Fruit fly (Drosophila melanogaster) whole organism, embryonic: ENCODE measurements around the gene Nxf3.
A peak's percentile ranks its signal among the peaks of the same experiment; 100 is the strongest.

Experiments used
- Antp ChIP-seq: fragments of 200-800 bp; sonication (Bioruptor generic); optimal IDR thresholded peaks from 3 replicates; lab custom pipeline; 2016; ENCODE audit warnings: missing biosample characterization, missing genetic modification characterization
- B-H1 ChIP-seq: fragments of 200-800 bp; sonication (Bioruptor generic); IDR thresholded peaks from 3 replicates; pipeline ENCODE4 v1.3.6; 2022; ENCODE audit warnings: missing biosample characterization, missing genetic modification characterization
- CG10147 ChIP-seq: fragments of 200-800 bp; sonication (Bioruptor generic); optimal IDR thresholded peaks from 2 replicates; lab custom pipeline; 2019; ENCODE audit warnings: missing biosample characterization, mild to moderate bottlenecking, missing genetic modification characterization, moderate library complexity
- CG10979 ChIP-seq: fragments of 200-800 bp; sonication (Bioruptor generic); optimal IDR thresholded peaks from 2 replicates; lab custom pipeline; 2018; ENCODE audit warnings: missing biosample characterization, mild to moderate bottlenecking, missing genetic modification characterization, moderate library complexity
- CG12236 ChIP-seq: fragments of 200-800 bp; sonication (Bioruptor generic); optimal IDR thresholded peaks from 2 replicates; lab custom pipeline; 2016; ENCODE audit warnings: missing biosample characterization, missing genetic modification characterization
- CG1233 ChIP-seq: fragments of 200-800 bp; sonication (Bioruptor generic); optimal IDR thresholded peaks from 4 replicates; lab custom pipeline; 2018; ENCODE audit warnings: missing biosample characterization, mild to moderate bottlenecking, missing genetic modification characterization
- CG12744 ChIP-seq: fragments of 200-800 bp; sonication (Bioruptor generic); optimal IDR thresholded peaks from 2 replicates; lab custom pipeline; 2016; ENCODE audit warnings: missing biosample characterization, missing genetic modification characterization
- CG13624 ChIP-seq: fragments of 200-800 bp; sonication (Bioruptor generic); optimal IDR thresholded peaks from 2 replicates; lab custom pipeline; 2016; ENCODE audit warnings: missing biosample characterization, missing genetic modification characterization
- CG14667 ChIP-seq: fragments of 200-800 bp; sonication (Bioruptor generic); IDR thresholded peaks from 2 replicates; pipeline ENCODE4 v1.3.6; 2022; ENCODE audit warnings: missing biosample characterization, missing genetic modification characterization
- CG14860 ChIP-seq: fragments of 200-800 bp; sonication (Bioruptor generic); IDR thresholded peaks from 3 replicates; pipeline ENCODE4 v1.3.6; 2022; ENCODE audit warnings: missing biosample characterization, missing genetic modification characterization; ENCODE audit not compliant: partially characterized antibody
- CG17186 ChIP-seq: fragments of 200-800 bp; sonication (Bioruptor generic); optimal IDR thresholded peaks from 3 replicates; lab custom pipeline; 2017; ENCODE audit warnings: missing biosample characterization, missing genetic modification reagents, missing genetic modification characterization
- CG2202 ChIP-seq: fragments of 200-800 bp; sonication (Bioruptor generic); optimal IDR thresholded peaks from 2 replicates; lab custom pipeline; 2018; ENCODE audit warnings: missing biosample characterization, mild to moderate bottlenecking, missing genetic modification characterization
- CG3726 ChIP-seq: fragments of 200-800 bp; sonication (Bioruptor generic); IDR thresholded peaks from 3 replicates; pipeline ENCODE4, ENCODE4 v1.3.6; 2022; ENCODE audit warnings: missing biosample characterization, missing genetic modification characterization
- CG4404 ChIP-seq: fragments of 200-800 bp; sonication (Bioruptor generic); IDR thresholded peaks from 2 replicates; pipeline ENCODE4 v1.3.6; 2022; ENCODE audit warnings: missing biosample characterization, missing genetic modification characterization
- CG6683 ChIP-seq: fragments of 200-800 bp; sonication (Bioruptor generic); optimal IDR thresholded peaks from 2 replicates; lab custom pipeline; 2017; ENCODE audit warnings: missing biosample characterization, mild to moderate bottlenecking, missing genetic modification characterization, missing genetic modification reagents
- CG7372 ChIP-seq: fragments of 200-800 bp; sonication (Bioruptor generic); IDR thresholded peaks from 2 replicates; pipeline ENCODE4 v1.3.6; 2022; ENCODE audit warnings: missing biosample characterization, missing genetic modification characterization
- CG9797 ChIP-seq: fragments of 200-800 bp; sonication (Bioruptor generic); optimal IDR thresholded peaks from 3 replicates; lab custom pipeline; 2018; ENCODE audit warnings: missing biosample characterization, mild to moderate bottlenecking, missing genetic modification characterization
- CrebB ChIP-seq: fragments of 200-800 bp; sonication (Bioruptor generic); optimal IDR thresholded peaks from 3 replicates; lab custom pipeline; 2018; ENCODE audit warnings: missing biosample characterization, mild to moderate bottlenecking, missing genetic modification characterization
- Drgx ChIP-seq: fragments of 200-800 bp; sonication (Bioruptor generic); IDR thresholded peaks from 2 replicates; pipeline ENCODE4 v1.3.6; 2022; ENCODE audit warnings: missing biosample characterization, missing genetic modification characterization
- GATAe ChIP-seq: fragments of 200-800 bp; sonication (Bioruptor generic); conservative IDR thresholded peaks from 2 replicates; pipeline ENCODE4 v1.3.6; 2022; ENCODE audit warnings: missing biosample characterization, missing genetic modification characterization
- Gsc ChIP-seq: fragments of 200-800 bp; sonication (Bioruptor generic); IDR thresholded peaks from 2 replicates; pipeline ENCODE4 v1.3.6; 2022; ENCODE audit warnings: missing biosample characterization, missing genetic modification characterization
- Lim3 ChIP-seq: fragments of 200-800 bp; sonication (Bioruptor generic); IDR thresholded peaks from 2 replicates; pipeline ENCODE4 v1.3.6; 2022; ENCODE audit warnings: missing biosample characterization, missing genetic modification characterization
- Mad ChIP-seq: fragments of 200-800 bp; sonication (Bioruptor generic); optimal IDR thresholded peaks from 2 replicates; lab custom pipeline; 2016; ENCODE audit warnings: missing biosample characterization, missing genetic modification characterization
- NfI ChIP-seq: fragments of 200-800 bp; sonication (Bioruptor generic); optimal IDR thresholded peaks from 3 replicates; lab custom pipeline; 2018; ENCODE audit warnings: missing biosample characterization, mild to moderate bottlenecking, missing genetic modification characterization, moderate library complexity
- Optix ChIP-seq: fragments of 200-800 bp; sonication (Bioruptor generic); IDR thresholded peaks from 3 replicates; pipeline ENCODE4 v1.3.6; 2022; ENCODE audit warnings: missing biosample characterization, missing genetic modification characterization
- Sox100B ChIP-seq: fragments of 200-800 bp; sonication (Bioruptor generic); optimal IDR thresholded peaks from 3 replicates; lab custom pipeline; 2018; ENCODE audit warnings: missing biosample characterization, mild to moderate bottlenecking, missing genetic modification characterization
- amos ChIP-seq: fragments of 200-800 bp; sonication (Bioruptor generic); IDR thresholded peaks from 2 replicates; pipeline ENCODE4 v1.3.6; 2022; ENCODE audit warnings: missing biosample characterization, missing genetic modification characterization; ENCODE audit not compliant: partially characterized antibody
- bab2 ChIP-seq: fragments of 200-800 bp; sonication (Bioruptor generic); optimal IDR thresholded peaks from 2 replicates; lab custom pipeline; 2016; ENCODE audit warnings: missing biosample characterization, missing genetic modification characterization
- bigmax ChIP-seq: fragments of 200-800 bp; sonication (Bioruptor generic); optimal IDR thresholded peaks from 2 replicates; lab custom pipeline; 2018; ENCODE audit warnings: missing biosample characterization, mild to moderate bottlenecking, missing genetic modification characterization
- btn ChIP-seq: fragments of 200-800 bp; sonication (Bioruptor generic); optimal IDR thresholded peaks from 2 replicates; lab custom pipeline; 2016; ENCODE audit warnings: missing biosample characterization, missing genetic modification characterization
- chn ChIP-seq: fragments of 200-800 bp; sonication (Bioruptor generic); optimal IDR thresholded peaks from 2 replicates; lab custom pipeline; 2016; ENCODE audit warnings: missing biosample characterization, missing genetic modification characterization
- cwo ChIP-seq: fragments of 200-800 bp; sonication (Bioruptor generic); optimal IDR thresholded peaks from 3 replicates; lab custom pipeline; 2017; ENCODE audit warnings: missing biosample characterization, missing genetic modification characterization, mild to moderate bottlenecking, moderate library complexity, missing genetic modification reagents
- danr ChIP-seq: fragments of 200-800 bp; sonication (Bioruptor generic); IDR thresholded peaks from 2 replicates; pipeline ENCODE4 v1.3.6; 2022; ENCODE audit warnings: missing biosample characterization, missing genetic modification characterization
- ems ChIP-seq: fragments of 200-800 bp; sonication (Bioruptor generic); optimal IDR thresholded peaks from 3 replicates; lab custom pipeline; 2016; ENCODE audit warnings: missing biosample characterization, missing genetic modification characterization
- eve ChIP-seq, 2 experiments: fragments of >200 bp; optimal IDR thresholded peaks; 2 replicates each; lab custom pipeline; 2017; ENCODE audit warnings: missing biosample characterization in 2 of 2, missing genetic modification characterization in 2 of 2
- fd102C ChIP-seq: fragments of 200-800 bp; sonication (Bioruptor generic); optimal IDR thresholded peaks from 2 replicates; lab custom pipeline; 2018; ENCODE audit warnings: missing biosample characterization, mild to moderate bottlenecking, missing genetic modification characterization, moderate library complexity
- ham ChIP-seq: fragments of 200-800 bp; sonication (Bioruptor generic); IDR thresholded peaks from 2 replicates; pipeline ENCODE4 v1.3.6; 2022; ENCODE audit warnings: missing biosample characterization, missing genetic modification characterization
- inv ChIP-seq: fragments of 200-800 bp; sonication (Bioruptor generic); IDR thresholded peaks from 2 replicates; pipeline ENCODE4 v1.3.6; 2022; ENCODE audit warnings: missing biosample characterization, missing genetic modification characterization; ENCODE audit not compliant: partially characterized antibody
- jigr1 ChIP-seq: fragments of 200-800 bp; sonication (Bioruptor generic); IDR thresholded peaks from 3 replicates; pipeline ENCODE4 v1.3.6; 2022; ENCODE audit warnings: missing biosample characterization, missing genetic modification characterization
- ken ChIP-seq: fragments of 200-800 bp; sonication (Bioruptor generic); IDR thresholded peaks from 3 replicates; pipeline ENCODE4 v1.3.6; 2022; ENCODE audit warnings: missing biosample characterization, missing genetic modification characterization
- mirr ChIP-seq: fragments of 200-800 bp; sonication (Bioruptor generic); optimal IDR thresholded peaks from 3 replicates; lab custom pipeline; 2018; ENCODE audit warnings: missing biosample characterization, mild to moderate bottlenecking, missing genetic modification characterization
- otp ChIP-seq: fragments of 200-800 bp; sonication (Bioruptor generic); IDR thresholded peaks from 3 replicates; pipeline ENCODE4, ENCODE4 v1.3.6; 2022; ENCODE audit warnings: missing biosample characterization, missing genetic modification characterization
- phol ChIP-seq: fragments of 200-800 bp; sonication (Bioruptor generic); optimal IDR thresholded peaks from 3 replicates; lab custom pipeline; 2018; ENCODE audit warnings: missing biosample characterization, mild to moderate bottlenecking, missing genetic modification characterization, moderate library complexity
- sens-2 ChIP-seq: fragments of 200-800 bp; sonication (Bioruptor generic); IDR thresholded peaks from 2 replicates; pipeline ENCODE4 v1.3.6; 2022; ENCODE audit warnings: missing biosample characterization, missing genetic modification characterization
- sima ChIP-seq: fragments of 200-800 bp; sonication (Bioruptor generic); optimal IDR thresholded peaks from 2 replicates; lab custom pipeline; 2016; ENCODE audit warnings: missing biosample characterization, missing genetic modification characterization
- slbo ChIP-seq: fragments of 200-800 bp; sonication (Bioruptor generic); IDR thresholded peaks from 2 replicates; pipeline ENCODE4 v1.3.6; 2022; ENCODE audit warnings: missing biosample characterization, missing genetic modification characterization
- twi ChIP-seq: fragments of 200-800 bp; optimal IDR thresholded peaks from 2 replicates; lab custom pipeline; 2019; ENCODE audit warnings: missing biosample characterization, mild to moderate bottlenecking, missing genetic modification characterization, moderate library complexity
- wdn ChIP-seq: fragments of 200-800 bp; sonication (Bioruptor generic); IDR thresholded peaks from 2 replicates; pipeline ENCODE4 v1.3.6; 2022; ENCODE audit warnings: missing biosample characterization, missing genetic modification characterization
- wor ChIP-seq: fragments of 200-800 bp; sonication (Bioruptor generic); IDR thresholded peaks from 2 replicates; pipeline ENCODE4 v1.3.6; 2022; ENCODE audit warnings: missing biosample characterization, missing genetic modification characterization
- zen ChIP-seq: fragments of 200-800 bp; sonication (Bioruptor generic); optimal IDR thresholded peaks from 3 replicates; lab custom pipeline; 2018; ENCODE audit warnings: missing biosample characterization, mild to moderate bottlenecking, missing genetic modification characterization, moderate library complexity

The Nxf3 gene

DNA sequence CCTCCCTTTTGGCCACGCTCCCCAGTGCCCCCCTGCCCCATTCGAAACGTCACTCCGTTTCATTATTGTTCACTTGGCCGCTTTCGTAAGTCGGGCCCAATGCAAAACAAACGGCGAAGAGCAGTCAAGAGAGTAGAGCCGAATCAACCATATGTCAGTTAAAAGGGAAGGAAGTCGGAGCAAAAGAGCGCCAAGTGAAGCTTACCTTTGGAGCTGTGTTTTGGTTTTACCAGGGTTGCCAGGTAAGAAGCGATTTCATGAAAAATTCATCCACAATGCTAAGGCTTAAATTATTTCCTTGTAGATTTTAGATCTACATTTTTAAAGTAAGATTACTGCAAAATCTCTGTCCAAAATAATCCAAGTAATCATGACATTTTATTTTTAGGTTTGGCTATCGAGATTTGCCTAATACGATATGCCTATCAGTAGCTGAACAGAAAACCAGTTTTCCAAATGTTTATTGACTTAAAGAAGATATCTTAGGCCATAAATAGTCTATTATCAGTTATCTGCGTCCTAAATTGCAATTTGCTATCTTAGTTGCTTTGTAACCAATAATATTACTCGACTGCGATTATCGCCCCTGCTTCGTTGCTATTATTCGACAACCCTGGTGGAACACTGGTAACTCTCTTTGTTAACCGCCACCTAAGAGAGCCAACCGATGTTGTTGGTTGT is 26.4 kb upstream of the Nxf3 start (continued):
- TF ChIP-seq B-H1 (GFP tag; lab: Robert Waterston, UW) = peak; percentile 33; the same call in 1 of the 3 replicates
- peak; percentile 96 for TF ChIP-seq Sox100B
- peak; percentile 81 for TF ChIP-seq CG12744
- no peak for TF ChIP-seq ham (GFP tag; lab: Robert Waterston, UW)
- TF ChIP-seq ken (GFP tag; lab: Robert Waterston, UW) = peak; percentile 6; the same call in 1 of the 3 replicates
- peak; percentile 70 for TF ChIP-seq CrebB (tag; lab: Kevin White, UChicago)
- peak; percentile 86 for TF ChIP-seq cwo
- peak; percentile 65 for TF ChIP-seq sima (GFP tag; lab: Kevin White, UChicago)
- TF ChIP-seq sens-2 (GFP tag; lab: Robert Waterston, UW) = no peak
- TF ChIP-seq CG17186 = peak; percentile 59
- TF ChIP-seq chn (GFP tag; lab: Kevin White, UChicago) = peak; percentile 76
- TF ChIP-seq CG3726 (GFP tag; lab: Robert Waterston, UW) = no peak
- TF ChIP-seq bigmax (GFP tag; lab: Kevin White, UChicago) = no peak
- TF ChIP-seq Lim3 = no peak
- TF ChIP-seq CG9797 = no peak
- peak; percentile 93 for TF ChIP-seq phol (tag; lab: Kevin White, UChicago)
- TF ChIP-seq otp = no peak
- peak; percentile 49 for TF ChIP-seq CG2202
- TF ChIP-seq eve (GFP tag; optimal IDR thresholded peaks at IDR 0.05; lab: Kevin White, UChicago) = no peak
- peak; percentile 72 for TF ChIP-seq Mad (GFP tag; lab: Kevin White, UChicago)
- TF ChIP-seq Optix (GFP tag; lab: Robert Waterston, UW) = 0 out of 3 replicates have a peak, but pooled peaks have one; percentile 5
- TF ChIP-seq CG12236 = peak; percentile 88
- TF ChIP-seq NfI (GFP tag; lab: Kevin White, UChicago) = peak; percentile 88
- no peak for TF ChIP-seq inv (GFP tag; lab: Robert Waterston, UW)
- peak; percentile 81; the same call in 1 of the 2 replicates for TF ChIP-seq Drgx (GFP tag; lab: Robert Waterston, UW)
- TF ChIP-seq wor = no peak; the same call in none of the 2 replicates
- peak; percentile 81 for TF ChIP-seq mirr
- TF ChIP-seq CG14860 (GFP tag; lab: Robert Waterston, UW) = no peak
- TF ChIP-seq CG1233 (GFP tag; lab: Kevin White, UChicago) = peak; percentile 91
- peak; percentile 82 for TF ChIP-seq CG6683
- peak; percentile 93 for TF ChIP-seq CG10979
- peak; percentile 88 for TF ChIP-seq btn (GFP tag; lab: Kevin White, UChicago)
- no peak for TF ChIP-seq fd102C (GFP tag; lab: Kevin White, UChicago)
- no peak for TF ChIP-seq Gsc (GFP tag; lab: Robert Waterston, UW)
- TF ChIP-seq GATAe (GFP tag; lab: Robert Waterston, UW) = no peak; the same call in 1 of the 2 replicates
- peak; percentile 38; the same call in 1 of the 3 replicates for TF ChIP-seq jigr1
- peak; percentile 65 for TF ChIP-seq slbo (GFP tag; lab: Robert Waterston, UW)
- TF ChIP-seq bab2 (GFP tag; lab: Kevin White, UChicago) = peak; percentile 85
- TF ChIP-seq danr (GFP tag; lab: Robert Waterston, UW) = peak; percentile 88
- TF ChIP-seq ems (GFP tag; lab: Kevin White, UChicago) = peak; percentile 85
- TF ChIP-seq CG4404 (GFP tag; lab: Robert Waterston, UW) = peak; percentile 70
- TF ChIP-seq wdn = peak; percentile 50; the same call in 1 of the 2 replicates
- TF ChIP-seq Antp = peak; percentile 86
- peak; percentile 93 for TF ChIP-seq CG13624 (GFP tag; lab: Kevin White, UChicago)
- TF ChIP-seq twi (tag; lab: Kevin White, UChicago) = peak; percentile 81
- no peak for TF ChIP-seq amos
- peak; percentile 48 for TF ChIP-seq zen (tag; lab: Kevin White, UChicago)
- TF ChIP-seq CG10147 (GFP tag; lab: Kevin White, UChicago) = peak; percentile 92
- TF ChIP-seq CG7372 (GFP tag; lab: Robert Waterston, UW) = peak; percentile 75
- TF ChIP-seq CG14667 (GFP tag; lab: Robert Waterston, UW) = peak; percentile 66; the same call in 1 of the 2 replicates
